Fruit fly (Drosophila melanogaster) whole organism, prepupa: ENCODE measurements around the gene Elp1.

Source experiments
- CG10631 ChIP-seq: fragments of 200-800 bp; sonication (Bioruptor generic); optimal IDR thresholded peaks from 2 replicates; lab custom pipeline; 2016; ENCODE audit warnings: missing biosample characterization, missing genetic modification characterization
- CG10669 ChIP-seq: fragments of 200-800 bp; sonication (Bioruptor generic); optimal IDR thresholded peaks from 3 replicates; lab custom pipeline; 2018; ENCODE audit warnings: missing biosample characterization, mild to moderate bottlenecking, missing genetic modification characterization, moderate library complexity
- CG11294 ChIP-seq: fragments of 200-800 bp; sonication (Bioruptor generic); IDR thresholded peaks from 2 replicates; pipeline ENCODE4 v1.3.6; 2022; ENCODE audit warnings: missing biosample characterization, missing genetic modification characterization
- CG11902 ChIP-seq: fragments of 200-800 bp; sonication (Bioruptor generic); optimal IDR thresholded peaks from 3 replicates; lab custom pipeline; 2016; ENCODE audit warnings: missing biosample characterization, missing genetic modification characterization
- CG1621 ChIP-seq: fragments of 200-800 bp; sonication (Bioruptor generic); optimal IDR thresholded peaks from 3 replicates; lab custom pipeline; 2018; ENCODE audit warnings: missing biosample characterization, mild to moderate bottlenecking, missing genetic modification characterization
- CG3032 ChIP-seq: fragments of 200-800 bp; optimal IDR thresholded peaks from 2 replicates; lab custom pipeline; 2019; ENCODE audit warnings: missing biosample characterization, mild to moderate bottlenecking, missing genetic modification characterization, moderate library complexity
- CG34406 ChIP-seq: fragments of 200-800 bp; sonication (Bioruptor generic); optimal IDR thresholded peaks from 3 replicates; lab custom pipeline; 2016; ENCODE audit warnings: missing biosample characterization, missing genetic modification characterization
- CG3919 ChIP-seq: fragments of 200-800 bp; sonication (Bioruptor generic); optimal IDR thresholded peaks from 3 replicates; lab custom pipeline; 2016; ENCODE audit warnings: missing biosample characterization, missing genetic modification characterization
- CG6163 ChIP-seq: fragments of 200-800 bp; sonication (Bioruptor generic); IDR thresholded peaks from 3 replicates; pipeline ENCODE4 v1.3.6; 2022; ENCODE audit warnings: missing biosample characterization, missing genetic modification characterization
- CG6276 ChIP-seq: fragments of 200-800 bp; sonication (Bioruptor generic); optimal IDR thresholded peaks from 2 replicates; lab custom pipeline; 2017; ENCODE audit warnings: missing biosample characterization, mild to moderate bottlenecking, missing genetic modification characterization
- CG6808 ChIP-seq: fragments of 200-800 bp; sonication (Bioruptor generic); optimal IDR thresholded peaks from 3 replicates; lab custom pipeline; 2017; ENCODE audit warnings: missing biosample characterization, missing genetic modification characterization, mild to moderate bottlenecking, moderate library complexity, missing genetic modification reagents
- CG8119 ChIP-seq: fragments of 200-800 bp; sonication (Bioruptor generic); IDR thresholded peaks from 3 replicates; pipeline ENCODE4 v1.3.6; 2022; ENCODE audit warnings: missing biosample characterization, missing genetic modification characterization
- CG8632 ChIP-seq: fragments of 200-800 bp; sonication (Bioruptor generic); optimal IDR thresholded peaks from 3 replicates; lab custom pipeline; 2016; ENCODE audit warnings: missing biosample characterization, missing genetic modification characterization
- CG9139 ChIP-seq: fragments of 200-800 bp; sonication (Bioruptor generic); optimal IDR thresholded peaks from 3 replicates; lab custom pipeline; 2017; ENCODE audit warnings: missing biosample characterization, mild to moderate bottlenecking, missing genetic modification characterization
- Eip78C ChIP-seq: fragments of 200-800 bp; sonication (Bioruptor generic); peaks from one replicate; lab custom pipeline; 2016; ENCODE audit warnings: missing biosample characterization, missing genetic modification characterization
- Ets21C ChIP-seq: fragments of 200-800 bp; sonication (Bioruptor generic); optimal IDR thresholded peaks from 3 replicates; lab custom pipeline; 2016; ENCODE audit warnings: missing biosample characterization, missing genetic modification characterization
- Ets96B ChIP-seq: fragments of 200-800 bp; optimal IDR thresholded peaks from 2 replicates; lab custom pipeline; 2019; ENCODE audit warnings: missing biosample characterization, mild to moderate bottlenecking, missing genetic modification characterization, moderate library complexity
- Gug ChIP-seq: fragments of 200-800 bp; sonication (Bioruptor generic); IDR thresholded peaks from 2 replicates; pipeline ENCODE4 v1.3.6; 2022; ENCODE audit warnings: missing biosample characterization, missing genetic modification characterization
- Hr39 ChIP-seq: fragments of 200-800 bp; sonication (Bioruptor generic); optimal IDR thresholded peaks from 2 replicates; lab custom pipeline; 2016; ENCODE audit warnings: missing biosample characterization, missing genetic modification characterization
- Hr4 ChIP-seq: fragments of 200-800 bp; sonication (Bioruptor generic); optimal IDR thresholded peaks from 3 replicates; lab custom pipeline; 2016; ENCODE audit warnings: missing biosample characterization, missing genetic modification characterization
- Met ChIP-seq: fragments of 200-800 bp; sonication (Bioruptor generic); optimal IDR thresholded peaks from 3 replicates; lab custom pipeline; 2016; ENCODE audit warnings: missing biosample characterization, missing genetic modification characterization
- acj6 ChIP-seq: fragments of 200-800 bp; sonication (Bioruptor generic); optimal IDR thresholded peaks from 3 replicates; lab custom pipeline; 2016; ENCODE audit warnings: missing biosample characterization, missing genetic modification characterization
- dsx ChIP-seq: fragments of 200-800 bp; optimal IDR thresholded peaks from 3 replicates; lab custom pipeline; 2019; ENCODE audit warnings: missing biosample characterization, mild to moderate bottlenecking, missing genetic modification characterization, moderate library complexity; ENCODE audit not compliant: poor library complexity, severe bottlenecking
- fkh ChIP-seq: fragments of 200-800 bp; sonication (Bioruptor generic); optimal IDR thresholded peaks from 3 replicates; lab custom pipeline; 2017; ENCODE audit warnings: missing biosample characterization, mild to moderate bottlenecking, missing genetic modification characterization, moderate library complexity
- lz ChIP-seq: fragments of 200-800 bp; sonication (Bioruptor generic); optimal IDR thresholded peaks from 3 replicates; lab custom pipeline; 2016; ENCODE audit warnings: missing biosample characterization, missing genetic modification characterization

The Elp1 gene

dm6 chr3R:11694311-11695305 is 43.8 kb downstream of the Elp1 start, which contains the start of gene Fer3:
Fer3 (minus strand) TSS chr3R:11694311.
- TF ChIP-seq Eip78C, result peak; percentile 77
- TF ChIP-seq lz, result no peak
- TF ChIP-seq CG10631 (GFP tag; lab: Kevin White, UChicago), result no peak
- TF ChIP-seq CG10669 (GFP tag; lab: Kevin White, UChicago), result peak; percentile 75
- TF ChIP-seq CG11294 (GFP tag; lab: Robert Waterston, UW), result 0 out of 2 replicates have a peak, but pooled peaks have one; percentile 5

- no peak for TF ChIP-seq Gug (GFP tag; lab: Robert Waterston, UW)
- no peak for TF ChIP-seq CG3032
- TF ChIP-seq Ets96B (tag; lab: Kevin White, UChicago), result no peak
- TF ChIP-seq Hr39 (GFP tag; lab: Kevin White, UChicago), result no peak
Measured at dm6 chr3R:11696209-11696608, 45.4 kb downstream of the Elp1 start, which contains the start of gene CG14717. CG14717 (plus strand) TSS chr3R:11696509.

DNA sequence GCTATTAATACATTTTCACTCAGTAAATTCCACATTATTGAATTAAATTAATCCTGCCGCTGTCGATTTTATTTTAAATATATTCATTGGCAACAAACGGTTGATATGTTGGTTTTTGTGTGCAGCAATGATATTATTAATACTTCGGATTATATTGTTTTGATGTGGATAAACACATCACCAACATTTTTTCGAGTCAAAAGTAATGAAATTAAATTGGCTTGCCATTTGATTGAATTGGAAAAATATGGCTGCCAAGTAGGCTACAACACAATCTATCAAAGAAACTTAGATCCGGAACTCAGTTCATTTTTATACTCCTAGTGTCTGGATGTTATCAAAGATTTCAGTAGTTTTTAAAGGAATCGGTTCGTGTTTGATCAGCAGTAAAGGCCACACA is 49.5 kb downstream of the Elp1 start, which contains the start of gene CG14718:
Gene CG14718, plus strand, starts transcription at position 301 of the 400 bp plus-strand sequence.
- no peak for TF ChIP-seq acj6
- no peak for TF ChIP-seq Ets21C (GFP tag; lab: Kevin White, UChicago)
- no peak for TF ChIP-seq CG6808 (GFP tag; lab: Kevin White, UChicago)
- TF ChIP-seq Met (GFP tag; lab: Kevin White, UChicago), result no peak
- TF ChIP-seq CG6163 (GFP tag; lab: Robert Waterston, UW), result no peak
- TF ChIP-seq CG6276 (GFP tag; lab: Kevin White, UChicago), result no peak
- no peak for TF ChIP-seq dsx (GFP tag; lab: Kevin White, UChicago)
- TF ChIP-seq CG3919 (GFP tag; lab: Kevin White, UChicago), result no peak
- no peak for TF ChIP-seq Hr4

DNA sequence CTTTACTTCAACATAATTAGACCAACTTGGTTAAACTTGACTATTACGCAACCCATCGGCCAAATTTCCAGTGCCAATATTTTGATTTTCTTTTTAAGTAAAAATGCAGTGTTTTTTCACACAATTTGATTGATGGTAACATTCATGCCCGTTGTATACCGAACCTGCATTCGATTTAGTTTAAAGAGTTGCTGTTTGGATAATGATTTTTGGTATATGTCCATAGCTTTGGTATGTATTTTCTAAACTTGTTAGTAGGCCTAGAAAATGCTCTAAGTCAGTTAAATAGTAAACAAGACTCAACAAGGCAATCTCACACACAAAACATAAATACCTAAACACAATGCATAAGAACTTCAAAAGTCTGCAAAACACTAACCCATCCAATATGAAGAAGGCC is 53.0 kb downstream of the Elp1 start, which contains the start of gene I-t:
Gene I-t, plus strand, starts transcription at position 301 of the 400 bp plus-strand sequence.
- TF ChIP-seq CG8119 (GFP tag; lab: Robert Waterston, UW) (no peak), Eip78C (no peak), CG9139 (GFP tag; lab: Kevin White, UChicago) (no peak), CG34406 (GFP tag; lab: Kevin White, UChicago) (no peak), CG11902 (GFP tag; lab: Kevin White, UChicago) (no peak), fkh (GFP tag; lab: Kevin White, UChicago) (no peak), CG10631 (GFP tag; lab: Kevin White, UChicago) (no peak), CG8632 (GFP tag; lab: Kevin White, UChicago) (no peak), CG1621 (no peak)
